Worm (Caenorhabditis elegans): ENCODE data around the gene C03B1.7.

Gene C03B1.7

ce11 chrX:6320887-6321286 is 20.7 kb upstream of the C03B1.7 start:
- TF ChIP-seq blmp-1 (tag; optimal IDR thresholded peaks at IDR 0.05) (no peak), nhr-237 (tag; optimal IDR thresholded peaks at IDR 0.05) (no peak), mls-2 (tag; optimal IDR thresholded peaks at IDR 0.05) (no peak), unc-39 (tag; optimal IDR thresholded peaks at IDR 0.05) (no peak), M03D4.4 (tag; optimal IDR thresholded peaks at IDR 0.05) (no peak), mab-5 (tag; optimal IDR thresholded peaks at IDR 0.05) (no peak), nhr-28 (tag; optimal IDR thresholded peaks at IDR 0.05) (no peak), nhr-2 (tag; optimal IDR thresholded peaks at IDR 0.05) (no peak), mep-1 (tag; optimal IDR thresholded peaks at IDR 0.05) (no peak), ztf-11 (tag; optimal IDR thresholded peaks at IDR 0.05) (no peak), ham-2 (GFP tag; optimal IDR thresholded peaks at IDR 0.05) (no peak), pha-4 (tag; optimal IDR thresholded peaks at IDR 0.05) (no peak), ces-1 (GFP tag; optimal IDR thresholded peaks at IDR 0.05) (no peak), tbx-8 (GFP tag; optimal IDR thresholded peaks at IDR 0.05) (no peak), ceh-39 (tag; optimal IDR thresholded peaks at IDR 0.05) (no peak), elt-1 (tag; optimal IDR thresholded peaks at IDR 0.05; ENCODE audit: borderline replicate concordance, insufficient read depth) (no peak), flh-1 (GFP tag; optimal IDR thresholded peaks at IDR 0.05) (no peak), lin-32 (GFP tag; optimal IDR thresholded peaks at IDR 0.05) (no peak)

ce11 chrX:6321380-6321779 is 20.2 kb upstream of the C03B1.7 start:
- TF ChIP-seq bed-3 (GFP tag; optimal IDR thresholded peaks at IDR 0.05) (no peak), nhr-12 (tag; optimal IDR thresholded peaks at IDR 0.05) (no peak), unc-62 (GFP tag; optimal IDR thresholded peaks at IDR 0.05) (no peak), ham-2 (GFP tag; optimal IDR thresholded peaks at IDR 0.05) (no peak), snpc-4 (tag; optimal IDR thresholded peaks at IDR 0.05) (no peak), tbx-8 (GFP tag; optimal IDR thresholded peaks at IDR 0.05) (no peak), drap-1 (GFP tag; optimal IDR thresholded peaks at IDR 0.05) (no peak), lin-32 (GFP tag; optimal IDR thresholded peaks at IDR 0.05) (no peak), cnd-1 (tag; optimal IDR thresholded peaks at IDR 0.05) (no peak), nhr-28 (tag; optimal IDR thresholded peaks at IDR 0.05) (no peak), flh-1 (GFP tag; optimal IDR thresholded peaks at IDR 0.05) (no peak), nhr-2 (tag; optimal IDR thresholded peaks at IDR 0.05) (no peak), mls-2 (tag; optimal IDR thresholded peaks at IDR 0.05) (no peak), nhr-76 (tag; optimal IDR thresholded peaks at IDR 0.05) (no peak), sptf-1 (tag; optimal IDR thresholded peaks at IDR 0.05) (no peak), pha-4 (tag; optimal IDR thresholded peaks at IDR 0.05) (no peak), elt-1 (tag; optimal IDR thresholded peaks at IDR 0.05; ENCODE audit: borderline replicate concordance, insufficient read depth) (no peak), M03D4.4 (tag; optimal IDR thresholded peaks at IDR 0.05) (no peak)

- TF ChIP-seq unc-39 (tag; optimal IDR thresholded peaks at IDR 0.05) (no peak), mep-1 (tag; optimal IDR thresholded peaks at IDR 0.05) (no peak), ceh-39 (tag; optimal IDR thresholded peaks at IDR 0.05) (no peak), lin-13 (tag; optimal IDR thresholded peaks at IDR 0.05) (no peak), ces-1 (GFP tag; optimal IDR thresholded peaks at IDR 0.05) (no peak), nhr-237 (tag; optimal IDR thresholded peaks at IDR 0.05) (no peak), drap-1 (GFP tag; optimal IDR thresholded peaks at IDR 0.05) (no peak), ztf-11 (tag; optimal IDR thresholded peaks at IDR 0.05) (no peak), elt-1 (tag; optimal IDR thresholded peaks at IDR 0.05; ENCODE audit: borderline replicate concordance, insufficient read depth) (no peak), lin-32 (GFP tag; optimal IDR thresholded peaks at IDR 0.05) (no peak), nhr-28 (tag; optimal IDR thresholded peaks at IDR 0.05) (no peak), unc-62 (GFP tag; optimal IDR thresholded peaks at IDR 0.05) (no peak), snpc-4 (tag; optimal IDR thresholded peaks at IDR 0.05) (no peak), unc-120 (tag; optimal IDR thresholded peaks at IDR 0.05; ENCODE audit: poor library complexity, severe bottlenecking) (no peak), ceh-43 (GFP tag; optimal IDR thresholded peaks at IDR 0.05) (no peak), nhr-12 (tag; optimal IDR thresholded peaks at IDR 0.05) (no peak)
Measured at ce11 chrX:6323129-6323528, 18.5 kb upstream of the C03B1.7 start, which contains the start of gene col-167. TSS of gene col-167 (plus strand) at chrX:6323488.

ce11 chrX:6326088-6326487 is 15.5 kb upstream of the C03B1.7 start, which contains the start of gene col-168:
TSS of gene col-168 (plus strand) at chrX:6326388.
- no peak for TF ChIP-seq lsy-2 (tag; optimal IDR thresholded peaks at IDR 0.05)
- TF ChIP-seq unc-62 (GFP tag; optimal IDR thresholded peaks at IDR 0.05) = no peak
- no peak for TF ChIP-seq unc-39 (tag; optimal IDR thresholded peaks at IDR 0.05)
- no peak for TF ChIP-seq mep-1 (tag; optimal IDR thresholded peaks at IDR 0.05)
- TF ChIP-seq mls-2 (tag; optimal IDR thresholded peaks at IDR 0.05) = no peak
- no peak for TF ChIP-seq ceh-43 (GFP tag; optimal IDR thresholded peaks at IDR 0.05)
- no peak for TF ChIP-seq cnd-1 (tag; optimal IDR thresholded peaks at IDR 0.05)
- no peak for TF ChIP-seq elt-3 (tag; optimal IDR thresholded peaks at IDR 0.05)
- TF ChIP-seq snpc-4 (tag; optimal IDR thresholded peaks at IDR 0.05) = no peak
- TF ChIP-seq sptf-1 (tag; optimal IDR thresholded peaks at IDR 0.05) = no peak
- no peak for TF ChIP-seq M03D4.4 (tag; optimal IDR thresholded peaks at IDR 0.05)
- no peak for TF ChIP-seq nhr-237 (tag; optimal IDR thresholded peaks at IDR 0.05)
- TF ChIP-seq drap-1 (GFP tag; optimal IDR thresholded peaks at IDR 0.05) = no peak
- TF ChIP-seq nhr-12 (tag; optimal IDR thresholded peaks at IDR 0.05) = no peak
- no peak for TF ChIP-seq bed-3 (GFP tag; optimal IDR thresholded peaks at IDR 0.05)
